Fruit fly (Drosophila melanogaster): ENCODE results near the gene ntc.
A peak's percentile ranks its signal among the peaks of the same experiment; 100 is the strongest.

ntc gene

dm6 chr3L:3824790-3825484, 18.7 kb upstream of the ntc start, which contains the start of gene Rdh (continued):
- peak; percentile 85 for TF ChIP-seq CG12391 (tag; optimal IDR thresholded peaks at IDR 0.05)
- peak; percentile 81 for TF ChIP-seq B-H2 (GFP tag; optimal IDR thresholded peaks at IDR 0.05)
- TF ChIP-seq CG1233 (GFP tag; optimal IDR thresholded peaks at IDR 0.05) = peak; percentile 59
- TF ChIP-seq CG10462 (GFP tag; optimal IDR thresholded peaks at IDR 0.05) = peak; percentile 24
- TF ChIP-seq CG3163 (GFP tag; optimal IDR thresholded peaks at IDR 0.05) = peak; percentile 10
- TF ChIP-seq Rfx (GFP tag; IDR thresholded peaks at IDR 0.05) = peak; percentile 72
- TF ChIP-seq mam (GFP tag; optimal IDR thresholded peaks at IDR 0.05) = peak; percentile 51
- TF ChIP-seq kay (GFP tag; optimal IDR thresholded peaks at IDR 0.05) = peak; percentile 64
- TF ChIP-seq CG9215 (GFP tag; IDR thresholded peaks at IDR 0.05) = peak; percentile 65; the same call in 1 of the 2 replicates
- TF ChIP-seq Gsc (GFP tag; IDR thresholded peaks at IDR 0.05) = no peak
- no peak for TF ChIP-seq ac (GFP tag; optimal IDR thresholded peaks at IDR 0.05)
- no peak for TF ChIP-seq usp (GFP tag; optimal IDR thresholded peaks at IDR 0.05)
- peak; percentile 68 for TF ChIP-seq Six4 (GFP tag; optimal IDR thresholded peaks at IDR 0.05)
- TF ChIP-seq bsh (GFP tag; optimal IDR thresholded peaks at IDR 0.05) = peak in 1 of 2 experiments; percentile 78
- peak; percentile 85 for TF ChIP-seq CG9727 (GFP tag; optimal IDR thresholded peaks at IDR 0.05)
- peak; percentile 80 for TF ChIP-seq unpg (GFP tag; optimal IDR thresholded peaks at IDR 0.05)
- peak; percentile 40 for TF ChIP-seq Mad (GFP tag; optimal IDR thresholded peaks at IDR 0.05)
- no peak for TF ChIP-seq ham (GFP tag; IDR thresholded peaks at IDR 0.05)
- peak; percentile 84 for TF ChIP-seq dmrt99B (tag; optimal IDR thresholded peaks at IDR 0.05)
- peak; percentile 77 for TF ChIP-seq Ptx1 (GFP tag; IDR thresholded peaks at IDR 0.05)
- no peak for TF ChIP-seq crc (GFP tag; optimal IDR thresholded peaks at IDR 0.05)
- TF ChIP-seq CG17802 (tag; optimal IDR thresholded peaks at IDR 0.05) = no peak
- TF ChIP-seq CG11398 (GFP tag; optimal IDR thresholded peaks at IDR 0.05) = no peak
- TF ChIP-seq ATbp (GFP tag; optimal IDR thresholded peaks at IDR 0.05) = peak; percentile 82
- no peak for TF ChIP-seq CG2889 (GFP tag; IDR thresholded peaks at IDR 0.05)
- peak in 1 of 2 experiments; percentile 49 for TF ChIP-seq insv (GFP tag; optimal IDR thresholded peaks at IDR 0.05)
- TF ChIP-seq D19B (GFP tag; optimal IDR thresholded peaks at IDR 0.05) = peak; percentile 45
- no peak for TF ChIP-seq aop (GFP tag; IDR thresholded peaks at IDR 0.05)
- peak; percentile 15; the same call in 1 of the 2 replicates for TF ChIP-seq CG31224 (GFP tag; IDR thresholded peaks at IDR 0.05)
- TF ChIP-seq CG8359 (GFP tag; optimal IDR thresholded peaks at IDR 0.05; ENCODE audit: borderline replicate concordance) = peak; percentile 49
- TF ChIP-seq mirr (GFP tag; optimal IDR thresholded peaks at IDR 0.05) = peak; percentile 34
- peak; percentile 71 for TF ChIP-seq slbo (GFP tag; IDR thresholded peaks at IDR 0.05)
- peak; percentile 81 for TF ChIP-seq CG13296 (GFP tag; optimal IDR thresholded peaks at IDR 0.05)
- TF ChIP-seq CG33557 (GFP tag; optimal IDR thresholded peaks at IDR 0.05) = peak; percentile 69
- peak; percentile 85 for TF ChIP-seq BtbVII (GFP tag; optimal IDR thresholded peaks at IDR 0.05)
- TF ChIP-seq MBD-R2 (GFP tag; IDR thresholded peaks at IDR 0.05) = peak; percentile 43; the same call in 1 of the 2 replicates
- peak; percentile 72 for TF ChIP-seq crol (GFP tag; IDR thresholded peaks at IDR 0.05)
- no peak for TF ChIP-seq Atf3 (GFP tag; optimal IDR thresholded peaks at IDR 0.05)
- TF ChIP-seq esg (GFP tag; conservative IDR thresholded peaks at IDR 0.05) = peak; percentile 49; the same call in 1 of the 2 replicates
- no peak for TF ChIP-seq cad (GFP tag; optimal IDR thresholded peaks at IDR 0.05)
- TF ChIP-seq NFAT (GFP tag; IDR thresholded peaks at IDR 0.05) = 0 out of 2 replicates have a peak, but pooled peaks have one; percentile 31
- no peak for TF ChIP-seq pb (GFP tag; optimal IDR thresholded peaks at IDR 0.05)
- peak; percentile 24; the same call in 1 of the 2 replicates for TF ChIP-seq CG13287 (GFP tag; IDR thresholded peaks at IDR 0.05; ENCODE audit: partially characterized antibody)
- no peak for TF ChIP-seq lov (optimal IDR thresholded peaks at IDR 0.05)
- no peak for TF ChIP-seq lov (GFP tag; IDR thresholded peaks at IDR 0.05)
- peak; percentile 89 for TF ChIP-seq CG10147 (GFP tag; optimal IDR thresholded peaks at IDR 0.05)
- TF ChIP-seq CG10366 (GFP tag; IDR thresholded peaks at IDR 0.05) = peak; percentile 39; the same call in 1 of the 2 replicates
- TF ChIP-seq B-H1 (GFP tag; IDR thresholded peaks at IDR 0.05) = peak; percentile 43; the same call in 2 of the 3 replicates
- TF ChIP-seq Stat92E (GFP tag; optimal IDR thresholded peaks at IDR 0.05) = no peak
- TF ChIP-seq jumu (GFP tag; optimal IDR thresholded peaks at IDR 0.05) = no peak
